Fruit fly (Drosophila melanogaster) whole organism, embryonic: ENCODE results near the gene CG3224.
A peak's percentile ranks its signal among the peaks of the same experiment; 100 is the strongest.

Experiments
- Atf3 ChIP-seq: fragments of 200-800 bp; sonication (Bioruptor generic); optimal IDR thresholded peaks from 3 replicates; lab custom pipeline; 2016; ENCODE audit warnings: missing biosample characterization, missing genetic modification characterization
- CG10431 ChIP-seq: fragments of 200-800 bp; sonication (Bioruptor generic); optimal IDR thresholded peaks from 3 replicates; lab custom pipeline; 2018; ENCODE audit warnings: missing biosample characterization, mild to moderate bottlenecking, missing genetic modification characterization
- CG11398 ChIP-seq: fragments of 200-800 bp; sonication (Bioruptor generic); optimal IDR thresholded peaks from 2 replicates; lab custom pipeline; 2016; ENCODE audit warnings: missing biosample characterization, missing genetic modification characterization
- CG1233 ChIP-seq: fragments of 200-800 bp; sonication (Bioruptor generic); optimal IDR thresholded peaks from 4 replicates; lab custom pipeline; 2018; ENCODE audit warnings: missing biosample characterization, mild to moderate bottlenecking, missing genetic modification characterization
- CG12659 ChIP-seq: fragments of 200-800 bp; sonication (Bioruptor generic); optimal IDR thresholded peaks from 3 replicates; lab custom pipeline; 2017; ENCODE audit warnings: mild to moderate bottlenecking, missing biosample characterization, missing genetic modification reagents, missing genetic modification characterization
- CG12769 ChIP-seq: fragments of 200-800 bp; sonication (Bioruptor generic); optimal IDR thresholded peaks from 2 replicates; lab custom pipeline; 2019; ENCODE audit warnings: missing biosample characterization, mild to moderate bottlenecking, missing genetic modification characterization, moderate library complexity
- CG13894 ChIP-seq: fragments of 200-800 bp; sonication (Bioruptor generic); optimal IDR thresholded peaks from 3 replicates; lab custom pipeline; 2018; ENCODE audit warnings: missing biosample characterization, mild to moderate bottlenecking, missing genetic modification characterization, moderate library complexity
- CG14014 ChIP-seq: fragments of 200-800 bp; sonication (Bioruptor generic); IDR thresholded peaks from 2 replicates; pipeline ENCODE4 v1.3.6; 2022; ENCODE audit warnings: missing biosample characterization, missing genetic modification characterization
- CG14441 ChIP-seq: fragments of 200-800 bp; sonication (Bioruptor generic); IDR thresholded peaks from 2 replicates; pipeline ENCODE4 v1.3.6; 2022; ENCODE audit warnings: missing biosample characterization, missing genetic modification characterization
- CG15479 ChIP-seq: fragments of 200-800 bp; sonication (Bioruptor generic); optimal IDR thresholded peaks from 3 replicates; lab custom pipeline; 2019; ENCODE audit warnings: missing biosample characterization, mild to moderate bottlenecking, missing genetic modification characterization, moderate library complexity
- CG15514 ChIP-seq: fragments of 200-800 bp; sonication (Bioruptor generic); optimal IDR thresholded peaks from 3 replicates; lab custom pipeline; 2017; ENCODE audit warnings: missing biosample characterization, missing genetic modification characterization, mild to moderate bottlenecking, moderate library complexity, missing genetic modification reagents
- CG17328 ChIP-seq: fragments of 200-800 bp; sonication (Bioruptor generic); IDR thresholded peaks from 2 replicates; pipeline ENCODE4 v1.3.6; 2022; ENCODE audit warnings: missing biosample characterization, missing genetic modification characterization
- CG17359 ChIP-seq: fragments of 200-800 bp; sonication (Bioruptor generic); optimal IDR thresholded peaks from 3 replicates; lab custom pipeline; 2018; ENCODE audit warnings: missing biosample characterization, mild to moderate bottlenecking, missing genetic modification characterization, moderate library complexity
- CG17829 ChIP-seq: fragments of 200-800 bp; optimal IDR thresholded peaks from 2 replicates; lab custom pipeline; 2019; ENCODE audit warnings: missing biosample characterization, mild to moderate bottlenecking, missing genetic modification characterization, moderate library complexity
- CG18619 ChIP-seq: fragments of 200-800 bp; sonication (Bioruptor generic); optimal IDR thresholded peaks from 3 replicates; lab custom pipeline; 2017; ENCODE audit warnings: missing biosample characterization, mild to moderate bottlenecking, missing genetic modification characterization
- CG2678 ChIP-seq: fragments of 200-800 bp; sonication (Bioruptor generic); optimal IDR thresholded peaks from 3 replicates; lab custom pipeline; 2019; ENCODE audit warnings: missing biosample characterization, mild to moderate bottlenecking, missing genetic modification characterization, moderate library complexity
- CG30403 ChIP-seq: fragments of 200-800 bp; sonication (Bioruptor generic); optimal IDR thresholded peaks from 3 replicates; lab custom pipeline; 2016; ENCODE audit warnings: missing biosample characterization, missing genetic modification characterization
- CG3281 ChIP-seq: fragments of 200-800 bp; sonication (Bioruptor generic); optimal IDR thresholded peaks from 3 replicates; lab custom pipeline; 2017; ENCODE audit warnings: missing biosample characterization, mild to moderate bottlenecking, missing genetic modification characterization
- CG34422 ChIP-seq: fragments of 200-800 bp; sonication (Bioruptor generic); IDR thresholded peaks from 3 replicates; pipeline ENCODE4 v1.3.6; 2022; ENCODE audit warnings: missing biosample characterization, missing genetic modification characterization
- Ets97D ChIP-seq: fragments of 200-800 bp; sonication (Bioruptor generic); optimal IDR thresholded peaks from 3 replicates; lab custom pipeline; 2016; ENCODE audit warnings: missing biosample characterization, missing genetic modification characterization
- Fer1 ChIP-seq: fragments of 200-800 bp; sonication (Bioruptor generic); optimal IDR thresholded peaks from 2 replicates; lab custom pipeline; 2017; ENCODE audit warnings: missing biosample characterization, mild to moderate bottlenecking, missing genetic modification characterization
- H15 ChIP-seq: fragments of 200-800 bp; sonication (Bioruptor generic); IDR thresholded peaks from 3 replicates; pipeline ENCODE4 v1.3.6; 2022; ENCODE audit warnings: missing biosample characterization, missing genetic modification characterization
- MBD-R2 ChIP-seq: fragments of 200-800 bp; sonication (Bioruptor generic); IDR thresholded peaks from 2 replicates; pipeline ENCODE4 v1.3.6; 2022; ENCODE audit warnings: missing biosample characterization, missing genetic modification characterization
- Myb ChIP-seq: fragments of 200-800 bp; sonication (Bioruptor generic); optimal IDR thresholded peaks from 2 replicates; lab custom pipeline; 2016; ENCODE audit warnings: missing biosample characterization, missing genetic modification characterization
- Nf-YA ChIP-seq: fragments of 200-800 bp; sonication (Bioruptor generic); IDR thresholded peaks from 2 replicates; pipeline ENCODE4 v1.3.6; 2022; ENCODE audit warnings: missing biosample characterization, missing genetic modification characterization
- NfI ChIP-seq: fragments of 200-800 bp; sonication (Bioruptor generic); optimal IDR thresholded peaks from 3 replicates; lab custom pipeline; 2018; ENCODE audit warnings: missing biosample characterization, mild to moderate bottlenecking, missing genetic modification characterization, moderate library complexity
- Oli ChIP-seq: fragments of 200-800 bp; sonication (Bioruptor generic); optimal IDR thresholded peaks from 2 replicates; lab custom pipeline; 2018; ENCODE audit warnings: missing biosample characterization, mild to moderate bottlenecking, missing genetic modification characterization, moderate library complexity
- Pdp1 ChIP-seq, 2 experiments: fragments of 200-800 bp; sonication (Bioruptor generic); optimal IDR thresholded peaks; 3 replicates each; lab custom pipeline; 2016; ENCODE audit warnings: missing biosample characterization in 2 of 2, missing genetic modification characterization in 2 of 2, mild to moderate bottlenecking in 1 of 2, moderate library complexity in 1 of 2
- Sry-β ChIP-seq: fragments of 200-800 bp; sonication (Bioruptor generic); optimal IDR thresholded peaks from 2 replicates; lab custom pipeline; 2018; ENCODE audit warnings: missing biosample characterization, mild to moderate bottlenecking, missing genetic modification characterization, moderate library complexity
- Sry-δ ChIP-seq: fragments of 200-800 bp; sonication (Bioruptor generic); optimal IDR thresholded peaks from 2 replicates; lab custom pipeline; 2016; ENCODE audit warnings: missing biosample characterization, missing genetic modification characterization
- Taf1 ChIP-seq: fragments of 200-800 bp; sonication (Bioruptor generic); IDR thresholded peaks from 2 replicates; pipeline ENCODE4 v1.3.6; 2022; ENCODE audit warnings: missing biosample characterization, missing genetic modification characterization
- ac ChIP-seq: fragments of 200-800 bp; sonication (Bioruptor generic); optimal IDR thresholded peaks from 3 replicates; lab custom pipeline; 2017; ENCODE audit warnings: missing biosample characterization, mild to moderate bottlenecking, missing genetic modification characterization
- ato ChIP-seq: fragments of 200-800 bp; sonication (Bioruptor generic); IDR thresholded peaks from 2 replicates; pipeline ENCODE4 v1.3.6; 2022; ENCODE audit warnings: missing biosample characterization, missing genetic modification characterization; ENCODE audit not compliant: partially characterized antibody
- cg ChIP-seq: fragments of 200-800 bp; sonication (Bioruptor generic); optimal IDR thresholded peaks from 3 replicates; lab custom pipeline; 2019; ENCODE audit warnings: missing biosample characterization, mild to moderate bottlenecking, missing genetic modification characterization, moderate library complexity
- chinmo ChIP-seq: fragments of 200-800 bp; sonication (Bioruptor generic); IDR thresholded peaks from 4 replicates; pipeline ENCODE4 v1.3.6; 2022; ENCODE audit warnings: missing biosample characterization, missing genetic modification characterization; ENCODE audit not compliant: partially characterized antibody
- croc ChIP-seq: fragments of 200-800 bp; sonication (Bioruptor generic); conservative IDR thresholded peaks from 3 replicates; pipeline ENCODE4 v1.3.6; 2022; ENCODE audit warnings: missing biosample characterization, missing genetic modification characterization
- dmrt11E ChIP-seq: fragments of 200-800 bp; sonication (Bioruptor generic); optimal IDR thresholded peaks from 3 replicates; lab custom pipeline; 2018; ENCODE audit warnings: missing biosample characterization, mild to moderate bottlenecking, missing genetic modification characterization, moderate library complexity
- dysf ChIP-seq: fragments of 200-800 bp; sonication (Bioruptor generic); IDR thresholded peaks from 3 replicates; pipeline ENCODE4 v1.3.6; 2022; ENCODE audit warnings: missing biosample characterization, missing genetic modification characterization
- fd102C ChIP-seq: fragments of 200-800 bp; sonication (Bioruptor generic); optimal IDR thresholded peaks from 2 replicates; lab custom pipeline; 2018; ENCODE audit warnings: missing biosample characterization, mild to moderate bottlenecking, missing genetic modification characterization, moderate library complexity
- grau ChIP-seq: fragments of 200-800 bp; optimal IDR thresholded peaks from 3 replicates; lab custom pipeline; 2019; ENCODE audit warnings: missing biosample characterization, mild to moderate bottlenecking, missing genetic modification characterization, moderate library complexity
- nom ChIP-seq: fragments of 200-800 bp; sonication (Bioruptor generic); optimal IDR thresholded peaks from 2 replicates; lab custom pipeline; 2017; ENCODE audit warnings: missing biosample characterization, missing genetic modification characterization, mild to moderate bottlenecking, moderate library complexity, missing genetic modification reagents
- phol ChIP-seq: fragments of 200-800 bp; sonication (Bioruptor generic); optimal IDR thresholded peaks from 3 replicates; lab custom pipeline; 2018; ENCODE audit warnings: missing biosample characterization, mild to moderate bottlenecking, missing genetic modification characterization, moderate library complexity
- psq ChIP-seq: fragments of 200-800 bp; sonication (Bioruptor generic); optimal IDR thresholded peaks from 2 replicates; lab custom pipeline; 2017; ENCODE audit warnings: missing biosample characterization, missing genetic modification characterization
- sens ChIP-seq: fragments of 200-800 bp; sonication (Bioruptor generic); peaks from one replicate; lab custom pipeline; 2016; ENCODE audit warnings: missing biosample characterization, missing genetic modification characterization
- sim ChIP-seq: fragments of 200-800 bp; sonication (Bioruptor generic); IDR thresholded peaks from 2 replicates; pipeline ENCODE4 v1.3.6; 2022; ENCODE audit warnings: missing biosample characterization, missing genetic modification characterization
- sug ChIP-seq: fragments of 200-800 bp; optimal IDR thresholded peaks from 2 replicates; lab custom pipeline; 2019; ENCODE audit warnings: missing biosample characterization, mild to moderate bottlenecking, missing genetic modification characterization, moderate library complexity

The CG3224 gene

dm6 chrX:6661880-6662279 lies 618 bp upstream of the CG3224 start:
- TF ChIP-seq croc (GFP tag; lab: Robert Waterston, UW) (no peak), CG17328 (no peak), CG10431 (GFP tag; lab: Kevin White, UChicago) (no peak), Nf-YA (0 out of 2 replicates have a peak, but pooled peaks have one; percentile 11), sens (peak; percentile 73), CG34422 (GFP tag; lab: Robert Waterston, UW) (0 out of 3 replicates have a peak, but pooled peaks have one; percentile 9), sim (GFP tag; lab: Robert Waterston, UW) (no peak), CG11398 (GFP tag; lab: Kevin White, UChicago) (no peak), nom (GFP tag; lab: Kevin White, UChicago) (peak; percentile 3), chinmo (0 out of 4 replicates have a peak, but pooled peaks have one; percentile 2), dmrt11E (tag; lab: Kevin White, UChicago) (no peak), CG3281 (GFP tag; lab: Kevin White, UChicago) (no peak), NfI (GFP tag; lab: Kevin White, UChicago) (no peak), Sry-β (no peak), cg (peak; percentile 45), CG13894 (tag; lab: Kevin White, UChicago) (no peak), CG1233 (GFP tag; lab: Kevin White, UChicago) (no peak), CG18619 (no peak), dysf (GFP tag; lab: Robert Waterston, UW) (peak; percentile 16; the same call in 1 of the 3 replicates), Ets97D (no peak), CG12769 (tag; lab: Kevin White, UChicago) (peak; percentile 17), Pdp1 (GFP tag; optimal IDR thresholded peaks at IDR 0.05; lab: Kevin White, UChicago) (peak in 1 of 2 experiments; percentile 51), CG14441 (peak; percentile 43; the same call in 1 of the 2 replicates), H15 (GFP tag; lab: Robert Waterston, UW) (0 out of 3 replicates have a peak, but pooled peaks have one; percentile 8), Sry-δ (GFP tag; lab: Kevin White, UChicago) (no peak), CG17359 (tag; lab: Kevin White, UChicago) (peak; percentile 5)

dm6 chrX:6659919-6660318 lies 1.3 kb downstream of the CG3224 start:
- TF ChIP-seq Taf1 (GFP tag; lab: Robert Waterston, UW) (no peak), psq (GFP tag; lab: Kevin White, UChicago) (peak; percentile 61), CG30403 (no peak), CG15479 (GFP tag; lab: Kevin White, UChicago) (peak; percentile 37), MBD-R2 (GFP tag; lab: Robert Waterston, UW) (no peak), Pdp1 (GFP tag; optimal IDR thresholded peaks at IDR 0.05; lab: Kevin White, UChicago) (no peak), ato (no peak), cg (peak; percentile 73), CG15514 (GFP tag; lab: Kevin White, UChicago) (no peak)

- TF ChIP-seq Atf3 (GFP tag; lab: Kevin White, UChicago) (no peak), sug (tag; lab: Kevin White, UChicago) (peak; percentile 61), grau (peak; percentile 71), Fer1 (GFP tag; lab: Kevin White, UChicago) (peak; percentile 85), CG17829 (tag; lab: Kevin White, UChicago) (peak; percentile 17), ac (GFP tag; lab: Kevin White, UChicago) (no peak), Oli (tag; lab: Kevin White, UChicago) (peak; percentile 40), Myb (GFP tag; lab: Kevin White, UChicago) (no peak), phol (tag; lab: Kevin White, UChicago) (peak; percentile 42), CG12659 (GFP tag; lab: Kevin White, UChicago) (peak; percentile 30), NfI (GFP tag; lab: Kevin White, UChicago) (peak; percentile 31), CG14014 (GFP tag; lab: Robert Waterston, UW) (peak; percentile 45; the same call in 1 of the 2 replicates), CG2678 (peak; percentile 75), fd102C (GFP tag; lab: Kevin White, UChicago) (no peak)
Measured at dm6 chrX:6656626-6657558, 4.4 kb downstream of the CG3224 start.
